Fruit fly (Drosophila melanogaster) Kc167 (cell line): Measurements from ENCODE around the gene sowah.

ENCODE experiments used
- Myc ChIP-seq: fragments of >200 bp; optimal IDR thresholded peaks from 2 replicates; lab custom pipeline; 2017; ENCODE audit warnings: missing external identifiers
- Sin3A ChIP-seq: fragments of >200 bp; optimal IDR thresholded peaks from 2 replicates; lab custom pipeline; 2018; ENCODE audit warnings: missing external identifiers
- h ChIP-seq: fragments of >200 bp; optimal IDR thresholded peaks from 3 replicates; lab custom pipeline; 2018; ENCODE audit warnings: missing external identifiers
- insv ChIP-seq: fragments of >200 bp; optimal IDR thresholded peaks from 3 replicates; lab custom pipeline; 2018; ENCODE audit warnings: missing external identifiers
- psq ChIP-seq: fragments of >200 bp; optimal IDR thresholded peaks from 2 replicates; lab custom pipeline; 2017; ENCODE audit warnings: missing external identifiers
- ttk ChIP-seq: sonication (Bioruptor generic); optimal IDR thresholded peaks from 2 replicates; lab custom pipeline; 2017; ENCODE audit warnings: missing external identifiers

Gene sowah

DNA sequence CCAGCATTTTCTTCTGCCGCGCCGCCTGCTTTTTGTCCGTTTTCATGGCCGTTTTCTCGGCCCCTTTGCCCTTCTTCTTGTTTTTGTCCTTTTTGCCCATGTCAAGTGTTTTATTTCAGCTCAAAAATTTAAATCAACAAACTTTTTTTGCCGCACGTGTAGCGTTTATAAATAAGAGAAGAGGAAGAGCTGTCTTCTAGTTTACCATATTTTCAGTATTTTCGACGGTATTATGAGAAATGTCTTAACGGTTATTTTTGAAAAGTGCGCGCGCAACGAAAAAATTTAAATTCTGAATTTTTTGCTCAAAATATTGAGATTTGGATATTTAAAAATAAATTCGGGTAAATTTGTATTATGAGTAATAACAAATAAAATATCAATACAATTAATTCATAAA is 35.2 kb downstream of the sowah start, which contains the start of gene CG4069:
Gene CG4069 (minus strand): TSS at position 193 of the 400 bp plus-strand sequence.
- TF ChIP-seq h (lab: Kevin White, UChicago) (no peak), insv (lab: Kevin White, UChicago) (no peak)

dm6 chr3L:12534318-12534717 is 38.0 kb downstream of the sowah start, which contains the start of gene Pmm2:
TSS of gene Pmm2 (plus strand) at chr3L:12534590.
- no peak for TF ChIP-seq Sin3A (lab: Kevin White, UChicago)
- TF ChIP-seq insv (lab: Kevin White, UChicago), result no peak
- no peak for TF ChIP-seq ttk (lab: Kevin White, UChicago)
- TF ChIP-seq psq (lab: Kevin White, UChicago), result no peak
- no peak for TF ChIP-seq Myc
- TF ChIP-seq h (lab: Kevin White, UChicago), result no peak

- TF ChIP-seq h (lab: Kevin White, UChicago), result no peak
- TF ChIP-seq ttk (lab: Kevin White, UChicago), result no peak
- TF ChIP-seq psq (lab: Kevin White, UChicago), result no peak
- no peak for TF ChIP-seq Sin3A (lab: Kevin White, UChicago)
These were observed 38.8 kb downstream of the sowah start, which contains the start of the genes Tsf2 and CG34242 for dm6 chr3L:12533392-12534070. TSS of gene Tsf2 (minus strand) at chr3L:12533724. TSS of gene CG34242 (plus strand) at chr3L:12533996.

DNA sequence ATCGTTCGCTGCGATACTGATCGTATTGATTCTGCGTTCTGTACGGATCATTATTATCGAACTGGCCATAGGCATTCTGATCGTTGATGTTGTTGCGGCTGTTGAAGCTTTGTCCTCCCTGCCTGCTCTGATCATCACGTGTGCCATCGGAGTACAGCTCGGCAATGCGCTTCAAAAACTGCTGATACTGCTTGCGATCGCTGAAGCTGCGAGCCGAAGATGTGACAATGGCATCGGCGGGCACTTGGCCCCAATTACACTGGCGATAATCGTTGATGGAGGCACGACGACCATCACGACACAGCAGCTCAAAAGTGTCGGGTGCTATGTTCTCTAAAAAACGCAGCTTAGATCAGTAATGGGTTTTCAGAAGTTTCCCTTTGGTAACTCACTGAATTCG is 40.1 kb downstream of the sowah start:
- TF ChIP-seq Sin3A (lab: Kevin White, UChicago) (no peak), h (lab: Kevin White, UChicago) (no peak), Myc (no peak), insv (lab: Kevin White, UChicago) (no peak)

DNA sequence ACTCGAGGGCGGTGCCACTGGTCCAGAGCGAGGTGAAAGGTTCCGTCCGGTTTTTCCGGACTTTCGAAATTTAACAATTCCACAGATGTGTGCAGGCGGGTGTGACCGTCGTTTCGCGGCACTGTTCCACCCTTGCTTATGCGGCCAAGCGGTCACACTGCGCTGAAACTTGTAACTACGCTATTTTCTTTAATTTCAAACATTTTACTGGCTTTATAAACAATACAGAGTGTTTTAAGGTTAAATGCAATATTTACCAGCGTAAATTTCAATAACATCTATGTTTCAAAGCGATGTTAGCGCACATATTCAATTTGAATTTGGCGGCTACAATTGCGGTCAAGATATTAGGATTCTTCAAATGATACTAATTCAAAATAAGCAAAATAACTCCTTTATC is 42.3 kb downstream of the sowah start, which contains the start of gene nst:
Gene nst (minus strand): TSS at position 128 of the 400 bp plus-strand sequence.
- TF ChIP-seq ttk (lab: Kevin White, UChicago), result no peak
- no peak for TF ChIP-seq insv (lab: Kevin White, UChicago)
- TF ChIP-seq psq (lab: Kevin White, UChicago), result no peak
- no peak for TF ChIP-seq Sin3A (lab: Kevin White, UChicago)
- no peak for TF ChIP-seq h (lab: Kevin White, UChicago)
- TF ChIP-seq Myc, result no peak

dm6 chr3L:12529431-12530007 is 42.8 kb downstream of the sowah start:
- no peak for TF ChIP-seq h (lab: Kevin White, UChicago)
- TF ChIP-seq Sin3A (lab: Kevin White, UChicago), result no peak

DNA sequence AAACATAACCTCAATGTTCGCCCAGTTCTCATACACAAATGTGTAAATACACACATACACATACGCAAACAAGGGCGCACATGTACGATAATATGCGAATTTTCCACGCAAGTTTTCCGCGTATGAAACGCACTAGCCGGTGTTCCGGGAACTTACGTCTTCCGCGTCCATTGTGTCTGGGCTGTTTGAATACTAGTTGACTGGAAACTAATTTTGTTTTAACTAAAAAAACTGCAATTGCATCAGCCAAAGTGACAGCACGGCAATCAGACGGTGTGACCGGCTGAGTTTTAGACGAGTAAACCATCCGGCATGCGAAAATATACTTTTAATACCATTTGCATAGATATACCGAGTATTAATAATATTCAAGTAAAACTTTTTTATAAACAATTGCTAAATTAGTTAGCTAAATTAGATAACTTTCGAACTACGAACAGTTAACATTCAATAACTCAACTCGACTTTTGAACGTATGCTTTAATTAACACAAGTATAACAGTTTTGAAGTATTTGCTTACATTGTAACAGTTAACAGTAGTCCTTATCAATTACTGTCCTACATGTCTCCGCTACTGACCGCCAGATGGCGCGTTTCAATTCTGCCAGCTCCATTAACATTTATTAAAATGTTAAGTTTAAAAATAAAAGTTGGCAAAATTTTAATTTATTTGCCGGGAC is 45.8 kb downstream of the sowah start, which contains the start of gene eIF2beta:
Gene eIF2beta (minus strand): TSS at position 299 of the 681 bp plus-strand sequence.
- no peak for TF ChIP-seq ttk (lab: Kevin White, UChicago)
- no peak for TF ChIP-seq Myc
- TF ChIP-seq h (lab: Kevin White, UChicago), result no peak
- TF ChIP-seq psq (lab: Kevin White, UChicago), result no peak

DNA sequence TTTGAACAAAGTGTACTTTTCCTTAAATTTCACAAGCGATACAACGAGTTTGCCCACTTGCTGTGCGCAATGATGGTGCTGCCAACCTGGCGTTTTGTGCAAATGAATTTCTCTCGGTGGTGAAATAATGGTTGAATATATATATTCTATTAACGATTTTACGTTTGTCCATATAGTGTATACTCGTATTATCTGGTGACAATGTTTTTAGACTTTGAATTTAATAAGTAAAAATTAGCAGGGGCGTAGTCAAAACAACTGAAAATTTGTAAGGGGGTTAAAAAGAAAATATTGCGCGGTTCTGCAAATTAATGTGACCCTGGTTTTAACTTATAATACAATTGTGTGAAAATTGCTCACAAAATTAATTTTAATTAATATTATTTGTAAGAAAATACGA is 48.4 kb downstream of the sowah start, which contains the start of the genes ver and Gcn5:
Gene ver (plus strand): TSS at position 47 of the 400 bp plus-strand sequence.
Gene Gcn5 (minus strand): TSS at position 74 of the 400 bp plus-strand sequence.
- TF ChIP-seq ttk (lab: Kevin White, UChicago) (no peak), h (lab: Kevin White, UChicago) (no peak), psq (lab: Kevin White, UChicago) (no peak), insv (lab: Kevin White, UChicago) (no peak)

DNA sequence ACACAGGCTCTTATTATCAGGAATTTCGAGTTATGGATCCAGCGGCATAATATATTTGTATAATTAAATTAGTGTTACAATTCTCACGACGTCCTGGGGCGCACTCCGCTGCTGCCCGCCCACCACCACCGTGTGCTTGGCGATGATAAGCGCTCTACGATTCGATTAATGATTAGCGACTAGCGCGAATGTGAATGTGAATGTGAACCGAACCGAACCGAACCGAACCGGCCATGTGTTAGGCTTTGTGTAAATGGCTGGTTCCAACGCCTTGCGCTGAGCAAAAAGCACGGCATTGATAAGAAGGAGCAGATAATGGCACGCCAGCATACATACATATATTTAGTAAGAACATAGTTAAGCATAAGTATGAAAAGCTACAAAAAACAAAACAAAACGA is 53.0 kb downstream of the sowah start:
- TF ChIP-seq insv (lab: Kevin White, UChicago), result no peak
- no peak for TF ChIP-seq ttk (lab: Kevin White, UChicago)
- TF ChIP-seq psq (lab: Kevin White, UChicago), result no peak
- TF ChIP-seq Myc, result no peak
- no peak for TF ChIP-seq h (lab: Kevin White, UChicago)
- TF ChIP-seq Sin3A (lab: Kevin White, UChicago), result no peak

DNA sequence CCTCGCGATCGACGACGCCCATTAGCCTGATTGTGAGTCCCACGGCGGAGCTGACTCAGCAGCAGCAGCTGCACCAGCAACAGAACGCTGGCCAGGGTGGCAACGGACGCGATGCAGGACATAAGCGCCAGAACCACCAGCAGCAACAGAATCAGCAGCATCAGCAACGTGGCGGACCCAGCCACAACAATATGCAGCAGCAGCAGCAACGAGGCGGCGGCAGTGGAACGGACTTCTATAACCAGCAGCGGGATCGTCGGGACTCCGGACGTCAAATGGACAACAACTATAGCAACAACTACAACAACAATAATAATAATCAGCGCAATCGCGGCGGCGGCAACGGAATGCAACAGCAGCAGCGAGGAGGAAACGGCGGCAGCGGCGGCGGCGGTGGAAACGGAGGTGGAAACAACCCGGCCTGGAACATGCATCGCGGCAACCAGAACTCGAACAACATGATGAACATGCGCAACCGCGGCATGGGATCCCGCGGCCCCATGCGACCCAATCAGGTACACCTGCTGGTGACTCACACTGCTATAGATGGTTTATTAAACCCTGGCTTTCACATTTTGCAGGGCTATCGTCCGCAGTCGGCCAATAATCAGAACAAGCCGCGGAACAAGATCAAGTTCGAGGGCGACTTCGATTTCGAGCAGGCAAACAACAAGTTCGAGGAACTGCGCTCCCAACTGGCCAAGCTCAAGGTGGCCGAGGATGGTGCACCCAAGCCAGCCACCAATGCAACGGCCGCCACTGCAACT is 54.7 kb downstream of the sowah start:
- TF ChIP-seq h (lab: Kevin White, UChicago) (no peak), psq (lab: Kevin White, UChicago) (no peak), Myc (no peak)

- TF ChIP-seq insv (lab: Kevin White, UChicago) (no peak), ttk (lab: Kevin White, UChicago) (no peak), Myc (no peak), Sin3A (lab: Kevin White, UChicago) (no peak), psq (lab: Kevin White, UChicago) (no peak), h (lab: Kevin White, UChicago) (no peak)
These were observed 56.5 kb downstream of the sowah start for dm6 chr3L:12515691-12516455.
